Fruit fly (Drosophila melanogaster) Kc167 (cell line): Measurements from ENCODE around the gene NFAT.

Source experiments
- Sin3A ChIP-seq: fragments of >200 bp; optimal IDR thresholded peaks from 2 replicates; lab custom pipeline; 2018; ENCODE audit warnings: missing external identifiers
- h ChIP-seq: fragments of >200 bp; optimal IDR thresholded peaks from 3 replicates; lab custom pipeline; 2018; ENCODE audit warnings: missing external identifiers
- psq ChIP-seq: fragments of >200 bp; optimal IDR thresholded peaks from 2 replicates; lab custom pipeline; 2017; ENCODE audit warnings: missing external identifiers
- ttk ChIP-seq: sonication (Bioruptor generic); optimal IDR thresholded peaks from 2 replicates; lab custom pipeline; 2017; ENCODE audit warnings: missing external identifiers

DNA sequence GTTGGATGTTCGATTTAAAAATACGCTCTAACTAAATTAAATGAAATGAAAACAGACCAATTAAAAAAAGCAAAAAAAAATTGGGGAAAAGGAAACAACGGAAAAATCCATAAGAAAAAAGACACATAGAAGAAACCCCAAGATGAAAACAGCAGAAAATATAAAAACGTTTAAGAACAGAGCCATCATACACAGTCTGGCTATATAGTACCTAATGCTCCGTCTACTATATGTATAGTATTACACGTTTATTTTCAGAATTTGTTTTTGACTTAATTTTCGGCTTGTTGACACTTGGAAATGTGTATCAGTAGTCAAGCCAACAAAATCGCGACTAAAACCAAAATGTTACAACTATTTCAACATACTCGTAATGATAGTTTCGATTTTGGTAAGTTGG lies 19.2 kb upstream of the NFAT start, which contains the start of gene CG11178:
- TF ChIP-seq Sin3A (lab: Kevin White, UChicago) (no peak), h (lab: Kevin White, UChicago) (no peak), psq (lab: Kevin White, UChicago) (no peak), ttk (lab: Kevin White, UChicago) (no peak)
